Worm (Caenorhabditis elegans) whole organism, mixed stage, embryonic: Measurements from ENCODE around the gene tbck-1.

Experiments
- blmp-1 ChIP-seq: fragments of 150-350 bp; optimal IDR thresholded peaks from 2 replicates; lab custom pipeline; 2014; ENCODE audit warnings: missing biosample characterization, missing genetic modification characterization
- elt-3 ChIP-seq: fragments of 150-350 bp; optimal IDR thresholded peaks from 2 replicates; lab custom pipeline; 2014; ENCODE audit warnings: missing biosample characterization, missing genetic modification characterization
- ham-2 ChIP-seq: fragments of 200-800 bp; sonication (Bioruptor generic); optimal IDR thresholded peaks from 2 replicates; lab custom pipeline; 2018; ENCODE audit warnings: mild to moderate bottlenecking, missing genetic modification characterization, missing compliant biosample characterization
- lin-32 ChIP-seq: fragments of 200-800 bp; sonication (Bioruptor generic); optimal IDR thresholded peaks from 2 replicates; lab custom pipeline; 2018; ENCODE audit warnings: mild to moderate bottlenecking, missing genetic modification characterization, missing compliant biosample characterization
- nhr-237 ChIP-seq: fragments of 150-350 bp; optimal IDR thresholded peaks from 2 replicates; lab custom pipeline; 2014; ENCODE audit warnings: missing biosample characterization, missing genetic modification characterization
- nhr-28 ChIP-seq: fragments of 150-350 bp; optimal IDR thresholded peaks from 2 replicates; lab custom pipeline; 2014; ENCODE audit warnings: missing biosample characterization, missing genetic modification characterization
- nhr-76 ChIP-seq: sonication (generic microtip); optimal IDR thresholded peaks from 2 replicates; lab custom pipeline; 2017; ENCODE audit warnings: missing biosample characterization, missing genetic modification characterization
- pha-4 ChIP-seq: fragments of 150-350 bp; optimal IDR thresholded peaks from 2 replicates; lab custom pipeline; 2018; ENCODE audit warnings: missing biosample characterization, missing genetic modification reagents, missing genetic modification characterization
- snpc-4 ChIP-seq: fragments of 150-350 bp; optimal IDR thresholded peaks from 2 replicates; lab custom pipeline; 2014; ENCODE audit warnings: missing biosample characterization, missing genetic modification characterization
- tbx-8 ChIP-seq: fragments of 200-800 bp; sonication (Bioruptor generic); optimal IDR thresholded peaks from 2 replicates; lab custom pipeline; 2018; ENCODE audit warnings: mild to moderate bottlenecking, missing genetic modification characterization, moderate library complexity, missing compliant biosample characterization
- unc-39 ChIP-seq: fragments of 150-350 bp; optimal IDR thresholded peaks from 2 replicates; lab custom pipeline; 2014; ENCODE audit warnings: missing biosample characterization, missing genetic modification characterization
- unc-62 ChIP-seq: fragments of 150-350 bp; optimal IDR thresholded peaks from 2 replicates; lab custom pipeline; 2014; ENCODE audit warnings: missing biosample characterization, missing genetic modification reagents, missing genetic modification characterization
- zip-8 ChIP-seq: fragments of 150-350 bp; optimal IDR thresholded peaks from 2 replicates; lab custom pipeline; 2014; ENCODE audit warnings: missing biosample characterization, missing genetic modification characterization
- ztf-11 ChIP-seq: fragments of 150-350 bp; optimal IDR thresholded peaks from 2 replicates; lab custom pipeline; 2014; ENCODE audit warnings: missing biosample characterization, missing genetic modification characterization

- no peak for TF ChIP-seq lin-32 (GFP tag; lab: Kevin White, UChicago)
- no peak for TF ChIP-seq zip-8 (tag; lab: Kevin White, UChicago)
- TF ChIP-seq unc-62 = no peak
- no peak for TF ChIP-seq ztf-11 (tag; lab: Kevin White, UChicago)
- TF ChIP-seq elt-3 (tag; lab: Kevin White, UChicago) = no peak
- TF ChIP-seq snpc-4 (tag; lab: Kevin White, UChicago) = no peak
- no peak for TF ChIP-seq nhr-76 (tag; lab: Kevin White, UChicago)
- no peak for TF ChIP-seq ham-2
- TF ChIP-seq tbx-8 (GFP tag; lab: Kevin White, UChicago) = no peak
- TF ChIP-seq pha-4 (tag; lab: Kevin White, UChicago) = no peak
- no peak for TF ChIP-seq nhr-28 (tag; lab: Kevin White, UChicago)
- no peak for TF ChIP-seq nhr-237 (tag; lab: Kevin White, UChicago)
- TF ChIP-seq unc-39 = no peak
- no peak for TF ChIP-seq blmp-1 (tag; lab: Kevin White, UChicago)
Measured at ce11 chrII:4791272-4791671, 37.1 kb upstream of the tbck-1 start, which contains the start of gene F26G1.1.
